Worm (Caenorhabditis elegans): ENCODE results near the gene tag-314.

tag-314 gene

ce11 chrV:10416925-10417324 lies 11.6 kb downstream of the tag-314 start, which contains the start of gene F15H10.10:
Gene F15H10.10 (minus strand): TSS chrV:10417025.
- no peak for TF ChIP-seq snpc-4 (tag; optimal IDR thresholded peaks at IDR 0.05)
- TF ChIP-seq lin-39 (tag; optimal IDR thresholded peaks at IDR 0.05) = no peak
- TF ChIP-seq lin-11 (tag; optimal IDR thresholded peaks at IDR 0.05) = no peak
- no peak for TF ChIP-seq dmd-4 (tag; optimal IDR thresholded peaks at IDR 0.05)
- no peak for TF ChIP-seq Y55F3AM.14 (GFP tag; optimal IDR thresholded peaks at IDR 0.05)
- no peak for TF ChIP-seq nhr-23 (tag; optimal IDR thresholded peaks at IDR 0.05)
- no peak for TF ChIP-seq mbf-1 (tag; optimal IDR thresholded peaks at IDR 0.05)
- TF ChIP-seq lin-13 (GFP tag; optimal IDR thresholded peaks at IDR 0.05) = no peak
- no peak for TF ChIP-seq peb-1 (tag; optimal IDR thresholded peaks at IDR 0.05)
- TF ChIP-seq C34F6.9 (tag; optimal IDR thresholded peaks at IDR 0.05) = no peak
- no peak for TF ChIP-seq skn-1 (tag; optimal IDR thresholded peaks at IDR 0.05)
- TF ChIP-seq sem-4 (tag; optimal IDR thresholded peaks at IDR 0.05) = no peak
- no peak for TF ChIP-seq alr-1 (tag; optimal IDR thresholded peaks at IDR 0.05)
- no peak for TF ChIP-seq blmp-1 (tag; optimal IDR thresholded peaks at IDR 0.05; ENCODE audit: insufficient read depth)
- TF ChIP-seq ama-1 (optimal IDR thresholded peaks at IDR 0.05) = no peak
- TF ChIP-seq F13H6.1 (tag; optimal IDR thresholded peaks at IDR 0.05) = no peak
- no peak for TF ChIP-seq sma-9 (GFP tag; optimal IDR thresholded peaks at IDR 0.05)
- TF ChIP-seq sma-9 (tag; optimal IDR thresholded peaks at IDR 0.05) = no peak
- no peak for TF ChIP-seq unc-55 (GFP tag; optimal IDR thresholded peaks at IDR 0.05)

- TF ChIP-seq F13H6.1 (tag; optimal IDR thresholded peaks at IDR 0.05) (no peak), fos-1 (tag; optimal IDR thresholded peaks at IDR 0.05) (no peak), gmeb-1 (tag; optimal IDR thresholded peaks at IDR 0.05) (no peak), lsy-2 (tag; optimal IDR thresholded peaks at IDR 0.05) (no peak), nhr-237 (tag; optimal IDR thresholded peaks at IDR 0.05) (no peak), ama-1 (optimal IDR thresholded peaks at IDR 0.05) (no peak), nhr-11 (tag; optimal IDR thresholded peaks at IDR 0.05) (no peak), blmp-1 (tag; optimal IDR thresholded peaks at IDR 0.05; ENCODE audit: insufficient read depth) (no peak), lin-39 (tag; optimal IDR thresholded peaks at IDR 0.05) (no peak), elt-1 (tag; optimal IDR thresholded peaks at IDR 0.05) (no peak), nhr-23 (tag; optimal IDR thresholded peaks at IDR 0.05) (no peak), aly-2 (tag; optimal IDR thresholded peaks at IDR 0.05) (no peak), nhr-10 (tag; optimal IDR thresholded peaks at IDR 0.05) (no peak)
These were observed 13.9 kb downstream of the tag-314 start, which contains the start of gene F15H10.9 for ce11 chrV:10414610-10415009. Gene F15H10.9 (minus strand): TSS chrV:10414710.

ce11 chrV:10410030-10410713 lies 18.3 kb downstream of the tag-314 start, which contains the start of gene F15H10.12:
Gene F15H10.12 (minus strand): TSS chrV:10410080.
- no peak for TF ChIP-seq unc-39 (tag; optimal IDR thresholded peaks at IDR 0.05)
- no peak for TF ChIP-seq elt-3 (tag; optimal IDR thresholded peaks at IDR 0.05)
- TF ChIP-seq ZK546.5 (tag; optimal IDR thresholded peaks at IDR 0.05) = no peak
- no peak for TF ChIP-seq F13H6.1 (tag; optimal IDR thresholded peaks at IDR 0.05)
- TF ChIP-seq C34F6.9 (tag; optimal IDR thresholded peaks at IDR 0.05) = no peak
- no peak for TF ChIP-seq ztf-4 (tag; optimal IDR thresholded peaks at IDR 0.05)
- no peak for TF ChIP-seq sem-4 (tag; optimal IDR thresholded peaks at IDR 0.05)
- TF ChIP-seq zag-1 (tag; optimal IDR thresholded peaks at IDR 0.05) = no peak
- TF ChIP-seq blmp-1 (tag; optimal IDR thresholded peaks at IDR 0.05; ENCODE audit: insufficient read depth) = no peak
- TF ChIP-seq nhr-25 (tag; optimal IDR thresholded peaks at IDR 0.05) = no peak
- no peak for TF ChIP-seq nhr-237 (tag; optimal IDR thresholded peaks at IDR 0.05)
- no peak for TF ChIP-seq skn-1 (tag; optimal IDR thresholded peaks at IDR 0.05)
- TF ChIP-seq fos-1 (tag; optimal IDR thresholded peaks at IDR 0.05) = no peak
- TF ChIP-seq lsy-2 (tag; optimal IDR thresholded peaks at IDR 0.05) = no peak
- TF ChIP-seq R02D3.7 (tag; optimal IDR thresholded peaks at IDR 0.05) = no peak

ce11 chrV:10406313-10406712 lies 22.2 kb downstream of the tag-314 start, which contains the start of gene F15H10.7:
Gene F15H10.7 (minus strand): TSS chrV:10406413.
- no peak for TF ChIP-seq fos-1 (tag; optimal IDR thresholded peaks at IDR 0.05)
- TF ChIP-seq nhr-12 (tag; optimal IDR thresholded peaks at IDR 0.05) = no peak
- no peak for TF ChIP-seq F13H6.1 (tag; optimal IDR thresholded peaks at IDR 0.05)
- no peak for TF ChIP-seq ama-1 (optimal IDR thresholded peaks at IDR 0.05)
- TF ChIP-seq ztf-1 (GFP tag; conservative IDR thresholded peaks at IDR 0.05) = no peak
- TF ChIP-seq ztf-11 (tag; optimal IDR thresholded peaks at IDR 0.05) = no peak
- TF ChIP-seq C34F6.9 (tag; optimal IDR thresholded peaks at IDR 0.05) = no peak
- no peak for TF ChIP-seq unc-39 (tag; optimal IDR thresholded peaks at IDR 0.05)
- no peak for TF ChIP-seq nhr-129 (tag; optimal IDR thresholded peaks at IDR 0.05)
- no peak for TF ChIP-seq nhr-23 (tag; optimal IDR thresholded peaks at IDR 0.05)
- TF ChIP-seq ceh-82 (tag; optimal IDR thresholded peaks at IDR 0.05) = no peak
- no peak for TF ChIP-seq R02D3.7 (tag; optimal IDR thresholded peaks at IDR 0.05)
- TF ChIP-seq mdl-1 (tag; optimal IDR thresholded peaks at IDR 0.05) = no peak
- no peak for TF ChIP-seq zag-1 (tag; optimal IDR thresholded peaks at IDR 0.05)
- TF ChIP-seq unc-62 (GFP tag; optimal IDR thresholded peaks at IDR 0.05) = no peak
